Fruit fly (Drosophila melanogaster) whole organism, embryonic: ENCODE measurements around the gene Fbp2.
A peak's percentile ranks its signal among the peaks of the same experiment; 100 is the strongest.

Experiments used
- Adf1 ChIP-seq: fragments of 200-800 bp; sonication (Bioruptor generic); IDR thresholded peaks from 2 replicates; pipeline ENCODE4 v1.3.6; 2022; ENCODE audit warnings: missing biosample characterization, missing genetic modification characterization
- B-H1 ChIP-seq: fragments of 200-800 bp; sonication (Bioruptor generic); IDR thresholded peaks from 3 replicates; pipeline ENCODE4 v1.3.6; 2022; ENCODE audit warnings: missing biosample characterization, missing genetic modification characterization
- CG10565 ChIP-seq: fragments of 200-800 bp; sonication (Bioruptor generic); optimal IDR thresholded peaks from 3 replicates; lab custom pipeline; 2016; ENCODE audit warnings: missing biosample characterization, mild to moderate bottlenecking, missing genetic modification characterization
- CG11085 ChIP-seq: fragments of 200-800 bp; sonication (Bioruptor generic); IDR thresholded peaks from 2 replicates; pipeline ENCODE4 v1.3.6; 2022; ENCODE audit warnings: missing biosample characterization, missing genetic modification characterization
- CG11696 ChIP-seq: fragments of 200-800 bp; sonication (Bioruptor generic); IDR thresholded peaks from 2 replicates; pipeline ENCODE4 v1.3.6; 2022; ENCODE audit warnings: missing biosample characterization, missing genetic modification characterization
- CG13775 ChIP-seq: fragments of 200-800 bp; sonication (Bioruptor generic); optimal IDR thresholded peaks from 3 replicates; lab custom pipeline; 2017; ENCODE audit warnings: missing biosample characterization, mild to moderate bottlenecking, missing genetic modification characterization
- CG13894 ChIP-seq: fragments of 200-800 bp; sonication (Bioruptor generic); optimal IDR thresholded peaks from 3 replicates; lab custom pipeline; 2018; ENCODE audit warnings: missing biosample characterization, mild to moderate bottlenecking, missing genetic modification characterization, moderate library complexity
- CG14014 ChIP-seq: fragments of 200-800 bp; sonication (Bioruptor generic); IDR thresholded peaks from 2 replicates; pipeline ENCODE4 v1.3.6; 2022; ENCODE audit warnings: missing biosample characterization, missing genetic modification characterization
- CG17612 ChIP-seq: fragments of 200-800 bp; sonication (Bioruptor generic); IDR thresholded peaks from 2 replicates; pipeline ENCODE4 v1.3.6; 2022; ENCODE audit warnings: missing biosample characterization, missing genetic modification characterization
- CG17802 ChIP-seq: fragments of 200-800 bp; sonication (Bioruptor generic); optimal IDR thresholded peaks from 2 replicates; lab custom pipeline; 2018; ENCODE audit warnings: missing biosample characterization, mild to moderate bottlenecking, missing genetic modification characterization, moderate library complexity
- CG2678 ChIP-seq: fragments of 200-800 bp; sonication (Bioruptor generic); optimal IDR thresholded peaks from 3 replicates; lab custom pipeline; 2019; ENCODE audit warnings: missing biosample characterization, mild to moderate bottlenecking, missing genetic modification characterization, moderate library complexity
- CG2712 ChIP-seq: fragments of 200-800 bp; optimal IDR thresholded peaks from 3 replicates; lab custom pipeline; 2019; ENCODE audit warnings: missing biosample characterization, mild to moderate bottlenecking, missing genetic modification characterization, moderate library complexity
- CG2889 ChIP-seq: fragments of 200-800 bp; sonication (Bioruptor generic); IDR thresholded peaks from 3 replicates; pipeline ENCODE4 v1.3.6; 2022; ENCODE audit warnings: missing biosample characterization, missing genetic modification characterization
- CG32772 ChIP-seq: fragments of 200-800 bp; sonication (Bioruptor generic); IDR thresholded peaks from 2 replicates; pipeline ENCODE4 v1.3.6; 2022; ENCODE audit warnings: missing biosample characterization, missing genetic modification characterization
- CG3407 ChIP-seq: fragments of 200-800 bp; sonication (Bioruptor generic); optimal IDR thresholded peaks from 2 replicates; lab custom pipeline; 2018; ENCODE audit warnings: missing biosample characterization, mild to moderate bottlenecking, missing genetic modification characterization
- CG5245 ChIP-seq: fragments of 200-800 bp; sonication (Bioruptor generic); optimal IDR thresholded peaks from 3 replicates; lab custom pipeline; 2016; ENCODE audit warnings: missing biosample characterization, missing genetic modification characterization
- CG7372 ChIP-seq: fragments of 200-800 bp; sonication (Bioruptor generic); IDR thresholded peaks from 2 replicates; pipeline ENCODE4 v1.3.6; 2022; ENCODE audit warnings: missing biosample characterization, missing genetic modification characterization
- CG7928 ChIP-seq: fragments of 200-800 bp; sonication (Bioruptor generic); optimal IDR thresholded peaks from 2 replicates; lab custom pipeline; 2017; ENCODE audit warnings: missing biosample characterization, mild to moderate bottlenecking, missing genetic modification characterization
- CG7987 ChIP-seq: fragments of 200-800 bp; sonication (Bioruptor generic); optimal IDR thresholded peaks from 2 replicates; lab custom pipeline; 2018; ENCODE audit warnings: missing biosample characterization, mild to moderate bottlenecking, missing genetic modification characterization, moderate library complexity
- CG8478 ChIP-seq: fragments of >200 bp; optimal IDR thresholded peaks from 2 replicates; lab custom pipeline; 2018
- CG8944 ChIP-seq: fragments of 200-800 bp; sonication (Bioruptor generic); optimal IDR thresholded peaks from 3 replicates; lab custom pipeline; 2016; ENCODE audit warnings: missing biosample characterization, missing genetic modification characterization
- E2f1 ChIP-seq: fragments of 200-800 bp; sonication (Bioruptor generic); IDR thresholded peaks from 2 replicates; pipeline ENCODE4 v1.3.6; 2022; ENCODE audit warnings: missing biosample characterization, missing genetic modification characterization
- ERR ChIP-seq: fragments of 200-800 bp; sonication (Bioruptor generic); optimal IDR thresholded peaks from 2 replicates; lab custom pipeline; 2016; ENCODE audit warnings: missing biosample characterization, missing genetic modification characterization
- Ets65A ChIP-seq: fragments of 200-800 bp; sonication (Bioruptor generic); peaks from one replicate; lab custom pipeline; 2016; ENCODE audit warnings: missing biosample characterization, missing genetic modification characterization
- H15 ChIP-seq: fragments of 200-800 bp; sonication (Bioruptor generic); IDR thresholded peaks from 3 replicates; pipeline ENCODE4 v1.3.6; 2022; ENCODE audit warnings: missing biosample characterization, missing genetic modification characterization
- HLHmδ ChIP-seq: fragments of 200-800 bp; sonication (Bioruptor generic); optimal IDR thresholded peaks from 2 replicates; lab custom pipeline; 2018; ENCODE audit warnings: missing biosample characterization, mild to moderate bottlenecking, missing genetic modification characterization, moderate library complexity
- MESR4 ChIP-seq: fragments of 200-800 bp; sonication (Bioruptor generic); optimal IDR thresholded peaks from 2 replicates; lab custom pipeline; 2018; ENCODE audit warnings: missing biosample characterization, mild to moderate bottlenecking, missing genetic modification characterization, moderate library complexity
- Optix ChIP-seq: fragments of 200-800 bp; sonication (Bioruptor generic); IDR thresholded peaks from 3 replicates; pipeline ENCODE4 v1.3.6; 2022; ENCODE audit warnings: missing biosample characterization, missing genetic modification characterization
- Rfx ChIP-seq: fragments of 200-800 bp; sonication (Bioruptor generic); IDR thresholded peaks from 2 replicates; pipeline ENCODE4 v1.3.6; 2022; ENCODE audit warnings: missing biosample characterization, missing genetic modification characterization
- Xrp1 ChIP-seq: fragments of 200-800 bp; sonication (Bioruptor generic); IDR thresholded peaks from 2 replicates; pipeline ENCODE4 v1.3.6; 2022; ENCODE audit warnings: missing biosample characterization, missing genetic modification characterization
- abd-A ChIP-seq: fragments of 200-800 bp; sonication (Bioruptor generic); optimal IDR thresholded peaks from 3 replicates; lab custom pipeline; 2019; ENCODE audit warnings: missing biosample characterization, mild to moderate bottlenecking, missing genetic modification characterization, moderate library complexity
- chinmo ChIP-seq: fragments of 200-800 bp; sonication (Bioruptor generic); IDR thresholded peaks from 4 replicates; pipeline ENCODE4 v1.3.6; 2022; ENCODE audit warnings: missing biosample characterization, missing genetic modification characterization; ENCODE audit not compliant: partially characterized antibody
- danr ChIP-seq: fragments of 200-800 bp; sonication (Bioruptor generic); IDR thresholded peaks from 2 replicates; pipeline ENCODE4 v1.3.6; 2022; ENCODE audit warnings: missing biosample characterization, missing genetic modification characterization
- dati ChIP-seq: fragments of 200-800 bp; sonication (Bioruptor generic); IDR thresholded peaks from 2 replicates; pipeline ENCODE4 v1.3.6; 2022; ENCODE audit warnings: missing biosample characterization, missing genetic modification characterization
- dysf ChIP-seq: fragments of 200-800 bp; sonication (Bioruptor generic); IDR thresholded peaks from 3 replicates; pipeline ENCODE4 v1.3.6; 2022; ENCODE audit warnings: missing biosample characterization, missing genetic modification characterization
- ems ChIP-seq: fragments of 200-800 bp; sonication (Bioruptor generic); optimal IDR thresholded peaks from 3 replicates; lab custom pipeline; 2016; ENCODE audit warnings: missing biosample characterization, missing genetic modification characterization
- eve ChIP-seq, 2 experiments: fragments of >200 bp; optimal IDR thresholded peaks; 2 replicates each; lab custom pipeline; 2017; ENCODE audit warnings: missing biosample characterization in 2 of 2, missing genetic modification characterization in 2 of 2
- grn ChIP-seq: fragments of 200-800 bp; sonication (Bioruptor generic); optimal IDR thresholded peaks from 3 replicates; lab custom pipeline; 2017; ENCODE audit warnings: missing biosample characterization, missing genetic modification characterization
- hbn ChIP-seq: fragments of 200-800 bp; sonication (Bioruptor generic); IDR thresholded peaks from 2 replicates; pipeline ENCODE4 v1.3.6; 2022; ENCODE audit warnings: missing biosample characterization, missing genetic modification characterization; ENCODE audit not compliant: partially characterized antibody
- jing ChIP-seq: fragments of 200-800 bp; sonication (Bioruptor generic); optimal IDR thresholded peaks from 2 replicates; lab custom pipeline; 2018; ENCODE audit warnings: missing biosample characterization, mild to moderate bottlenecking, missing genetic modification characterization
- mld ChIP-seq: fragments of 200-800 bp; sonication (Bioruptor generic); IDR thresholded peaks from 3 replicates; pipeline ENCODE4 v1.3.6; 2022; ENCODE audit warnings: missing biosample characterization, missing genetic modification characterization; ENCODE audit not compliant: partially characterized antibody
- salm ChIP-seq: fragments of 200-800 bp; sonication (Bioruptor generic); optimal IDR thresholded peaks from 2 replicates; lab custom pipeline; 2018; ENCODE audit warnings: missing biosample characterization, mild to moderate bottlenecking, missing genetic modification characterization
- sens ChIP-seq: fragments of 200-800 bp; sonication (Bioruptor generic); peaks from one replicate; lab custom pipeline; 2016; ENCODE audit warnings: missing biosample characterization, missing genetic modification characterization
- slp2 ChIP-seq: fragments of 200-800 bp; sonication (Bioruptor generic); optimal IDR thresholded peaks from 2 replicates; lab custom pipeline; 2016; ENCODE audit warnings: missing biosample characterization, missing genetic modification characterization
- stc ChIP-seq: fragments of 200-800 bp; sonication (Bioruptor generic); IDR thresholded peaks from 2 replicates; pipeline ENCODE4 v1.3.6; 2022; ENCODE audit warnings: missing biosample characterization, missing genetic modification characterization
- tup ChIP-seq: fragments of 200-800 bp; sonication (Bioruptor generic); optimal IDR thresholded peaks from 2 replicates; lab custom pipeline; 2016; ENCODE audit warnings: missing biosample characterization, mild to moderate bottlenecking, missing genetic modification characterization, moderate library complexity
- vnd ChIP-seq: fragments of 200-800 bp; sonication (Bioruptor generic); IDR thresholded peaks from 3 replicates; pipeline ENCODE4 v1.3.6; 2022; ENCODE audit warnings: missing biosample characterization, missing genetic modification characterization; ENCODE audit not compliant: partially characterized antibody

The Fbp2 gene

dm6 chr2L:9424193-9424592 is 2.4 kb upstream of the Fbp2 start:
- TF ChIP-seq Ets65A (GFP tag; lab: Kevin White, UChicago) (peak; percentile 50), H15 (GFP tag; lab: Robert Waterston, UW) (no peak)
- TF ChIP-seq, all 482 proteins: peak for 1

- TF ChIP-seq CG8478, result no peak
- TF ChIP-seq CG2889, result no peak
Observed at dm6 chr2L:9427570-9427969, 986 bp downstream of the Fbp2 start, which contains the start of gene CG42847. CG42847 (plus strand) TSS chr2L:9427870.

dm6 chr2L:9430992-9431602 is 4.5 kb downstream of the Fbp2 start, which contains the start of the genes FucTB and scat:
FucTB (minus strand) TSS chr2L:9431052.
scat (plus strand) TSS chr2L:9431405.
- peak; percentile 91 for TF ChIP-seq E2f1
- TF ChIP-seq mld, result no peak
- TF ChIP-seq chinmo (GFP tag; lab: Robert Waterston, UW), result no peak
- peak; percentile 51 for TF ChIP-seq salm
- peak; percentile 81; the same call in 2 of the 3 replicates for TF ChIP-seq B-H1 (GFP tag; lab: Robert Waterston, UW)
- TF ChIP-seq stc (GFP tag; lab: Robert Waterston, UW), result peak; percentile 87
- TF ChIP-seq CG2712 (tag; lab: Kevin White, UChicago), result peak; percentile 96
- no peak for TF ChIP-seq slp2 (GFP tag; lab: Kevin White, UChicago)
- TF ChIP-seq CG11696, result peak; percentile 67; the same call in 1 of the 2 replicates
- peak; percentile 47 for TF ChIP-seq tup (GFP tag; lab: Kevin White, UChicago)
- TF ChIP-seq ERR (GFP tag; lab: Kevin White, UChicago), result no peak
- peak; percentile 84 for TF ChIP-seq CG14014
- peak; percentile 70 for TF ChIP-seq sens (GFP tag; lab: Kevin White, UChicago)
- TF ChIP-seq CG32772 (GFP tag; lab: Robert Waterston, UW), result peak; percentile 94
- TF ChIP-seq CG10565, result no peak
- no peak for TF ChIP-seq hbn (GFP tag; lab: Robert Waterston, UW)
- peak; percentile 96 for TF ChIP-seq Xrp1 (GFP tag; lab: Robert Waterston, UW)
- TF ChIP-seq CG13775 (GFP tag; lab: Kevin White, UChicago), result peak; percentile 98
- peak; percentile 60 for TF ChIP-seq CG7987
- peak; percentile 89 for TF ChIP-seq CG7928 (GFP tag; lab: Kevin White, UChicago)
- no peak for TF ChIP-seq grn (GFP tag; lab: Kevin White, UChicago)
- TF ChIP-seq MESR4 (GFP tag; lab: Kevin White, UChicago), result peak; percentile 89
- peak; percentile 62; the same call in 1 of the 2 replicates for TF ChIP-seq CG17612 (GFP tag; lab: Robert Waterston, UW)
- TF ChIP-seq Optix (GFP tag; lab: Robert Waterston, UW), result peak; percentile 90
- no peak for TF ChIP-seq eve (GFP tag; optimal IDR thresholded peaks at IDR 0.05; lab: Kevin White, UChicago)
- peak; percentile 63 for TF ChIP-seq Adf1
- TF ChIP-seq Rfx (GFP tag; lab: Robert Waterston, UW), result peak; percentile 94
- peak; percentile 57; the same call in 1 of the 2 replicates for TF ChIP-seq dati (GFP tag; lab: Robert Waterston, UW)
- TF ChIP-seq CG11085 (GFP tag; lab: Robert Waterston, UW), result peak; percentile 88
- TF ChIP-seq CG8944 (GFP tag; lab: Kevin White, UChicago), result peak; percentile 60
- peak; percentile 42 for TF ChIP-seq ems (GFP tag; lab: Kevin White, UChicago)
- TF ChIP-seq CG13894 (tag; lab: Kevin White, UChicago), result peak; percentile 82
- TF ChIP-seq CG17802 (tag; lab: Kevin White, UChicago), result peak; percentile 70
- peak; percentile 35 for TF ChIP-seq jing (GFP tag; lab: Kevin White, UChicago)
- TF ChIP-seq CG3407 (GFP tag; lab: Kevin White, UChicago), result peak; percentile 80
- TF ChIP-seq dysf (GFP tag; lab: Robert Waterston, UW), result peak; percentile 95
- TF ChIP-seq CG2678 (tag; lab: Kevin White, UChicago), result peak; percentile 93
- TF ChIP-seq CG5245 (GFP tag; lab: Kevin White, UChicago), result peak; percentile 79
- TF ChIP-seq HLHmδ, result no peak
- peak; percentile 91 for TF ChIP-seq CG7372 (GFP tag; lab: Robert Waterston, UW)
- peak; percentile 49; the same call in 1 of the 3 replicates for TF ChIP-seq vnd
- no peak for TF ChIP-seq abd-A (tag; lab: Kevin White, UChicago)
- TF ChIP-seq danr (GFP tag; lab: Robert Waterston, UW), result peak; percentile 78
